Fruit fly (Drosophila melanogaster) whole organism: Measurements from ENCODE around the gene Fhos.

Source experiments
- CG8478 ChIP-seq: fragments of >200 bp; optimal IDR thresholded peaks from 2 replicates; lab custom pipeline; 2018; ENCODE audit warnings: inconsistent platforms
- Dll ChIP-seq: fragments of >200 bp; optimal IDR thresholded peaks from 2 replicates; lab custom pipeline; 2017
- EcR ChIP-seq, 2 experiments: fragments of >200 bp; optimal IDR thresholded peaks; 2 replicates each; lab custom pipeline; 2017; ENCODE audit warnings: missing biosample characterization in 2 of 2, missing genetic modification characterization in 2 of 2, missing genetic modification reagents in 2 of 2
- pan ChIP-seq: fragments of >200 bp; optimal IDR thresholded peaks from 2 replicates; lab custom pipeline; 2017
- psq ChIP-seq: fragments of >200 bp; optimal IDR thresholded peaks from 2 replicates; lab custom pipeline; 2017

- TF ChIP-seq pan (lab: Kevin White, UChicago) = no peak
- TF ChIP-seq psq (lab: Kevin White, UChicago) = no peak
- TF ChIP-seq CG8478 (lab: Kevin White, UChicago) = no peak
- TF ChIP-seq EcR (GFP tag; optimal IDR thresholded peaks at IDR 0.05; lab: Kevin White, UChicago) = no peak
- TF ChIP-seq Dll = no peak
These were observed 29.9 kb downstream of the Fhos start for dm6 chr3L:8783299-8783698.
